Worm (Caenorhabditis elegans): Measurements from ENCODE around the gene tnc-2.

- TF ChIP-seq F13H6.1 (tag; optimal IDR thresholded peaks at IDR 0.05), result no peak
- TF ChIP-seq ceh-30 (tag; optimal IDR thresholded peaks at IDR 0.05), result no peak
- TF ChIP-seq sox-2 (GFP tag; IDR thresholded peaks at IDR 0.05), result no peak
- no peak for TF ChIP-seq tbx-2 (tag; optimal IDR thresholded peaks at IDR 0.05)
- no peak for TF ChIP-seq mec-3 (tag; optimal IDR thresholded peaks at IDR 0.05; ENCODE audit: borderline replicate concordance)
- TF ChIP-seq K02D7.2 (tag; optimal IDR thresholded peaks at IDR 0.05), result no peak
- TF ChIP-seq fax-1 (tag; optimal IDR thresholded peaks at IDR 0.05), result no peak
- TF ChIP-seq unc-3 (GFP tag; conservative IDR thresholded peaks at IDR 0.05), result no peak
- TF ChIP-seq unc-3 (tag; optimal IDR thresholded peaks at IDR 0.05), result no peak
- no peak for TF ChIP-seq hlh-13 (GFP tag; optimal IDR thresholded peaks at IDR 0.05)
- TF ChIP-seq ahr-1 (tag; optimal IDR thresholded peaks at IDR 0.05), result no peak
- no peak for TF ChIP-seq syd-9 (tag; optimal IDR thresholded peaks at IDR 0.05)
- no peak for TF ChIP-seq C38D4.7 (GFP tag; optimal IDR thresholded peaks at IDR 0.05)
- TF ChIP-seq unc-42 (tag; optimal IDR thresholded peaks at IDR 0.05), result no peak
Observed at ce11 chrII:10490329-10490728, 23.7 kb downstream of the tnc-2 start, which contains the start of gene clec-61.

All from whole organism, late embryonic.